Fruit fly (Drosophila melanogaster) S2 (cell line): ENCODE data around the gene CG12535.

Source experiments
- CG8478 ChIP-seq: fragments of >200 bp; optimal IDR thresholded peaks from 2 replicates; lab custom pipeline; 2018
- CTCF ChIP-seq, 2 experiments: fragments of >200 bp; optimal IDR thresholded peaks; 2 replicates each; lab custom pipeline; 2018

- no peak for TF ChIP-seq CG8478 (lab: Kevin White, UChicago)
- no peak for TF ChIP-seq CTCF (optimal IDR thresholded peaks at IDR 0.05; lab: Kevin White, UChicago)
Measured at dm6 chrX:3361675-3362074, 87.1 kb downstream of the CG12535 start.
